Worm (Caenorhabditis elegans): ENCODE measurements around the gene C15C7.4.

- TF ChIP-seq flt-1 (GFP tag; IDR thresholded peaks at IDR 0.05) = no peak
- no peak for TF ChIP-seq tab-1 (GFP tag; IDR thresholded peaks at IDR 0.05)
- TF ChIP-seq med-1 (GFP tag; optimal IDR thresholded peaks at IDR 0.05; ENCODE audit: insufficient read depth) = no peak
- TF ChIP-seq T22C8.4 (GFP tag; IDR thresholded peaks at IDR 0.05) = no peak
- no peak for TF ChIP-seq ref-1 (GFP tag; conservative IDR thresholded peaks at IDR 0.05)
- TF ChIP-seq cog-1 (tag; optimal IDR thresholded peaks at IDR 0.05) = no peak
- TF ChIP-seq ztf-29 (GFP tag; IDR thresholded peaks at IDR 0.05) = no peak
These were observed 36.0 kb downstream of the C15C7.4 start for ce11 chrX:3181376-3181775.
